Worm (Caenorhabditis elegans) whole organism, young adult: ENCODE data around the gene K06A1.2.

Experiments used
- F49E8.2 ChIP-seq: sonication (generic microtip); optimal IDR thresholded peaks from 3 replicates; lab custom pipeline; 2017; ENCODE audit warnings: missing genetic modification characterization, mild to moderate bottlenecking, missing compliant biosample characterization, antibody characterized with exemption, moderate library complexity; ENCODE audit not compliant: insufficient read depth
- atf-7 ChIP-seq: sonication (generic microtip); optimal IDR thresholded peaks from 2 replicates; lab custom pipeline; 2017; ENCODE audit warnings: mild to moderate bottlenecking, missing genetic modification characterization, missing compliant biosample characterization
- ztf-22 ChIP-seq: fragments of 200-800 bp; sonication (Bioruptor generic); optimal IDR thresholded peaks from 2 replicates; lab custom pipeline; 2018; ENCODE audit warnings: mild to moderate bottlenecking, missing genetic modification characterization, moderate library complexity, missing compliant biosample characterization

ce11 chrII:6410181-6410580 lies 33.6 kb upstream of the K06A1.2 start, which contains the start of gene T25D10.4:
- no peak for TF ChIP-seq F49E8.2 (tag; lab: Kevin White, UChicago)
- TF ChIP-seq ztf-22 (GFP tag; lab: Kevin White, UChicago) = no peak
- TF ChIP-seq atf-7 (tag; lab: Kevin White, UChicago) = no peak
